Fruit fly (Drosophila melanogaster): Measurements from ENCODE around the gene CG11912.

dm6 chr2L:368398-369008 is 49.4 kb upstream of the CG11912 start:
- TF ChIP-seq CG8478 (optimal IDR thresholded peaks at IDR 0.05) (no peak), CTCF (optimal IDR thresholded peaks at IDR 0.05) (no peak)

Measured in S2 (cell line).